Fruit fly (Drosophila melanogaster) whole organism, embryonic: Measurements from ENCODE around the gene CG10132.

Source experiments
- Antp ChIP-seq: fragments of 200-800 bp; sonication (Bioruptor generic); optimal IDR thresholded peaks from 3 replicates; lab custom pipeline; 2016; ENCODE audit warnings: missing biosample characterization, missing genetic modification characterization
- CG11504 ChIP-seq: fragments of 200-800 bp; sonication (Bioruptor generic); optimal IDR thresholded peaks from 3 replicates; lab custom pipeline; 2019; ENCODE audit warnings: missing biosample characterization, mild to moderate bottlenecking, missing genetic modification characterization, moderate library complexity
- CG11696 ChIP-seq: fragments of 200-800 bp; sonication (Bioruptor generic); IDR thresholded peaks from 2 replicates; pipeline ENCODE4 v1.3.6; 2022; ENCODE audit warnings: missing biosample characterization, missing genetic modification characterization
- CG12391 ChIP-seq: fragments of 200-800 bp; sonication (Bioruptor generic); optimal IDR thresholded peaks from 3 replicates; lab custom pipeline; 2018; ENCODE audit warnings: missing biosample characterization, mild to moderate bottlenecking, missing genetic modification characterization, moderate library complexity
- CG14050 ChIP-seq: fragments of 200-800 bp; sonication (Bioruptor generic); IDR thresholded peaks from 3 replicates; pipeline ENCODE4 v1.3.6; 2022; ENCODE audit warnings: missing biosample characterization, missing genetic modification characterization
- CG15011 ChIP-seq: fragments of 200-800 bp; sonication (Bioruptor generic); optimal IDR thresholded peaks from 3 replicates; lab custom pipeline; 2018; ENCODE audit warnings: missing biosample characterization, mild to moderate bottlenecking, missing genetic modification characterization
- CG1602 ChIP-seq: fragments of 200-800 bp; sonication (Bioruptor generic); optimal IDR thresholded peaks from 3 replicates; lab custom pipeline; 2016; ENCODE audit warnings: missing biosample characterization, missing genetic modification characterization
- CG2678 ChIP-seq: fragments of 200-800 bp; sonication (Bioruptor generic); optimal IDR thresholded peaks from 3 replicates; lab custom pipeline; 2019; ENCODE audit warnings: missing biosample characterization, mild to moderate bottlenecking, missing genetic modification characterization, moderate library complexity
- CG42726 ChIP-seq: fragments of 200-800 bp; sonication (Bioruptor generic); IDR thresholded peaks from 2 replicates; pipeline ENCODE4 v1.3.6; 2022; ENCODE audit warnings: missing biosample characterization, missing genetic modification characterization; ENCODE audit not compliant: partially characterized antibody
- CG4404 ChIP-seq: fragments of 200-800 bp; sonication (Bioruptor generic); IDR thresholded peaks from 2 replicates; pipeline ENCODE4 v1.3.6; 2022; ENCODE audit warnings: missing biosample characterization, missing genetic modification characterization
- CG8290 ChIP-seq, 3 experiments: fragments of 200-800 bp; sonication (Bioruptor generic); optimal IDR thresholded peaks; 2 replicates each; lab custom pipeline; 2016 to 2019; ENCODE audit warnings: missing biosample characterization in 3 of 3, missing genetic modification characterization in 3 of 3, mild to moderate bottlenecking in 2 of 3, moderate library complexity in 1 of 3
- CG8388 ChIP-seq: fragments of 200-800 bp; sonication (Bioruptor generic); optimal IDR thresholded peaks from 2 replicates; lab custom pipeline; 2019; ENCODE audit warnings: missing biosample characterization, mild to moderate bottlenecking, missing genetic modification characterization, moderate library complexity
- CG9437 ChIP-seq: fragments of 200-800 bp; sonication (Bioruptor generic); optimal IDR thresholded peaks from 2 replicates; lab custom pipeline; 2018; ENCODE audit warnings: missing biosample characterization, mild to moderate bottlenecking, missing genetic modification characterization
- Camta ChIP-seq: fragments of 200-800 bp; sonication (Bioruptor generic); optimal IDR thresholded peaks from 2 replicates; lab custom pipeline; 2016; ENCODE audit warnings: missing biosample characterization, missing genetic modification characterization
- Chrac-16 ChIP-seq: fragments of 200-800 bp; sonication (Bioruptor generic); optimal IDR thresholded peaks from 3 replicates; lab custom pipeline; 2016; ENCODE audit warnings: missing biosample characterization, missing genetic modification characterization
- D19A ChIP-seq: fragments of 200-800 bp; optimal IDR thresholded peaks from 3 replicates; lab custom pipeline; 2019; ENCODE audit warnings: missing biosample characterization, mild to moderate bottlenecking, missing genetic modification characterization, moderate library complexity
- D19B ChIP-seq: fragments of 200-800 bp; sonication (Bioruptor generic); optimal IDR thresholded peaks from 2 replicates; lab custom pipeline; 2017; ENCODE audit warnings: missing biosample characterization, mild to moderate bottlenecking, missing genetic modification characterization
- HHEX ChIP-seq: fragments of 200-800 bp; sonication (Bioruptor generic); optimal IDR thresholded peaks from 3 replicates; lab custom pipeline; 2017; ENCODE audit warnings: missing biosample characterization, mild to moderate bottlenecking, missing genetic modification characterization, missing genetic modification reagents
- Hand ChIP-seq: fragments of 200-800 bp; sonication (Bioruptor generic); optimal IDR thresholded peaks from 2 replicates; lab custom pipeline; 2017; ENCODE audit warnings: mild to moderate bottlenecking, missing biosample characterization, missing genetic modification reagents, missing genetic modification characterization
- Hey ChIP-seq: fragments of 200-800 bp; sonication (Bioruptor generic); optimal IDR thresholded peaks from 3 replicates; lab custom pipeline; 2018; ENCODE audit warnings: missing biosample characterization, mild to moderate bottlenecking, missing genetic modification characterization
- HmgZ ChIP-seq: fragments of 200-800 bp; sonication (Bioruptor generic); optimal IDR thresholded peaks from 2 replicates; lab custom pipeline; 2018; ENCODE audit warnings: missing biosample characterization, mild to moderate bottlenecking, missing genetic modification characterization
- Hr3 ChIP-seq: fragments of 200-800 bp; sonication (Bioruptor generic); optimal IDR thresholded peaks from 3 replicates; lab custom pipeline; 2016; ENCODE audit warnings: missing biosample characterization, missing genetic modification characterization
- Hr78 ChIP-seq, 2 experiments: fragments of 200-800 bp in 1 of 2; fragments of >200 bp in 1 of 2; sonication (Bioruptor generic) in 1 of 2; optimal IDR thresholded peaks; 2 replicates each; lab custom pipeline; 2017 to 2019; ENCODE audit warnings: missing biosample characterization in 2 of 2, missing genetic modification characterization in 2 of 2, mild to moderate bottlenecking in 1 of 2, moderate library complexity in 1 of 2
- Nf-YC ChIP-seq: fragments of 200-800 bp; optimal IDR thresholded peaks from 3 replicates; lab custom pipeline; 2019; ENCODE audit warnings: missing biosample characterization, mild to moderate bottlenecking, missing genetic modification characterization, moderate library complexity
- Oaz ChIP-seq: fragments of 200-800 bp; sonication (Bioruptor generic); IDR thresholded peaks from 2 replicates; pipeline ENCODE4 v1.3.6; 2022; ENCODE audit warnings: missing biosample characterization, missing genetic modification characterization
- Oli ChIP-seq: fragments of 200-800 bp; sonication (Bioruptor generic); optimal IDR thresholded peaks from 2 replicates; lab custom pipeline; 2018; ENCODE audit warnings: missing biosample characterization, mild to moderate bottlenecking, missing genetic modification characterization, moderate library complexity
- Taf1 ChIP-seq: fragments of 200-800 bp; sonication (Bioruptor generic); IDR thresholded peaks from 2 replicates; pipeline ENCODE4 v1.3.6; 2022; ENCODE audit warnings: missing biosample characterization, missing genetic modification characterization
- abd-A ChIP-seq: fragments of 200-800 bp; sonication (Bioruptor generic); optimal IDR thresholded peaks from 3 replicates; lab custom pipeline; 2019; ENCODE audit warnings: missing biosample characterization, mild to moderate bottlenecking, missing genetic modification characterization, moderate library complexity
- al ChIP-seq: fragments of 200-800 bp; sonication (Bioruptor generic); IDR thresholded peaks from 2 replicates; pipeline ENCODE4 v1.3.6; 2022; ENCODE audit warnings: missing biosample characterization, missing genetic modification characterization
- aop ChIP-seq: fragments of 200-800 bp; sonication (Bioruptor generic); IDR thresholded peaks from 2 replicates; pipeline ENCODE4 v1.3.6; 2022; ENCODE audit warnings: missing biosample characterization, missing genetic modification characterization
- ash1 ChIP-seq: fragments of 200-800 bp; sonication (Bioruptor generic); optimal IDR thresholded peaks from 2 replicates; lab custom pipeline; 2018; ENCODE audit warnings: missing biosample characterization, mild to moderate bottlenecking, missing genetic modification characterization
- bsh ChIP-seq, 2 experiments: fragments of 200-800 bp; sonication (Bioruptor generic); optimal IDR thresholded peaks; 2 replicates each; lab custom pipeline; 2017 to 2018; ENCODE audit warnings: mild to moderate bottlenecking in 2 of 2, missing biosample characterization in 2 of 2, missing genetic modification characterization in 2 of 2, moderate library complexity in 1 of 2
- btn ChIP-seq: fragments of 200-800 bp; sonication (Bioruptor generic); optimal IDR thresholded peaks from 2 replicates; lab custom pipeline; 2016; ENCODE audit warnings: missing biosample characterization, missing genetic modification characterization
- chif ChIP-seq, 2 experiments: fragments of 200-800 bp; sonication (Bioruptor generic); optimal IDR thresholded peaks; 3 replicates each; lab custom pipeline; 2016; ENCODE audit warnings: missing biosample characterization in 2 of 2, missing genetic modification characterization in 2 of 2
- fd96Cb ChIP-seq: fragments of 200-800 bp; sonication (Bioruptor generic); optimal IDR thresholded peaks from 2 replicates; lab custom pipeline; 2018; ENCODE audit warnings: missing biosample characterization, mild to moderate bottlenecking, missing genetic modification characterization, moderate library complexity
- gfzf ChIP-seq: fragments of 200-800 bp; sonication (Bioruptor generic); optimal IDR thresholded peaks from 2 replicates; lab custom pipeline; 2016; ENCODE audit warnings: missing biosample characterization, mild to moderate bottlenecking, missing genetic modification characterization, moderate library complexity
- hth ChIP-seq: fragments of >200 bp; optimal IDR thresholded peaks from 2 replicates; lab custom pipeline; 2017; ENCODE audit warnings: inconsistent platforms
- jigr1 ChIP-seq: fragments of 200-800 bp; sonication (Bioruptor generic); IDR thresholded peaks from 3 replicates; pipeline ENCODE4 v1.3.6; 2022; ENCODE audit warnings: missing biosample characterization, missing genetic modification characterization
- lbe ChIP-seq: fragments of 200-800 bp; sonication (Bioruptor generic); optimal IDR thresholded peaks from 2 replicates; lab custom pipeline; 2016; ENCODE audit warnings: missing biosample characterization, mild to moderate bottlenecking, missing genetic modification characterization
- lola ChIP-seq, 3 experiments: fragments of >200 bp in 2 of 3; fragments of 200-800 bp in 1 of 3; sonication (Bioruptor generic) in 1 of 3; optimal IDR thresholded peaks; 2 replicates each; lab custom pipeline; 2017 to 2019; ENCODE audit warnings: missing biosample characterization in 3 of 3, missing genetic modification characterization in 3 of 3, mild to moderate bottlenecking in 1 of 3, moderate library complexity in 1 of 3
- mirr ChIP-seq: fragments of 200-800 bp; sonication (Bioruptor generic); optimal IDR thresholded peaks from 3 replicates; lab custom pipeline; 2018; ENCODE audit warnings: missing biosample characterization, mild to moderate bottlenecking, missing genetic modification characterization
- p53 ChIP-seq: fragments of 200-800 bp; sonication (Bioruptor generic); optimal IDR thresholded peaks from 2 replicates; lab custom pipeline; 2016; ENCODE audit warnings: missing biosample characterization, missing genetic modification characterization
- pfk ChIP-seq: fragments of 200-800 bp; sonication (Bioruptor generic); optimal IDR thresholded peaks from 2 replicates; lab custom pipeline; 2018; ENCODE audit warnings: missing biosample characterization, mild to moderate bottlenecking, missing genetic modification characterization, moderate library complexity
- pho ChIP-seq: fragments of 200-800 bp; sonication (Bioruptor generic); optimal IDR thresholded peaks from 2 replicates; lab custom pipeline; 2016; ENCODE audit warnings: missing biosample characterization, missing genetic modification characterization
- sd ChIP-seq: fragments of 200-800 bp; sonication (Bioruptor generic); optimal IDR thresholded peaks from 3 replicates; lab custom pipeline; 2018; ENCODE audit warnings: missing biosample characterization, mild to moderate bottlenecking, missing genetic modification characterization, moderate library complexity
- sima ChIP-seq: fragments of 200-800 bp; sonication (Bioruptor generic); optimal IDR thresholded peaks from 2 replicates; lab custom pipeline; 2016; ENCODE audit warnings: missing biosample characterization, missing genetic modification characterization
- tna ChIP-seq: fragments of 200-800 bp; sonication (Bioruptor generic); IDR thresholded peaks from 2 replicates; pipeline ENCODE4 v1.3.6; 2022; ENCODE audit warnings: missing biosample characterization, missing genetic modification characterization; ENCODE audit not compliant: partially characterized antibody
- toy ChIP-seq: fragments of 200-800 bp; sonication (Bioruptor generic); IDR thresholded peaks from 2 replicates; pipeline ENCODE4 v1.3.6; 2022; ENCODE audit warnings: missing biosample characterization, missing genetic modification characterization
- trh ChIP-seq: fragments of 200-800 bp; sonication (Bioruptor generic); optimal IDR thresholded peaks from 2 replicates; lab custom pipeline; 2016; ENCODE audit warnings: missing biosample characterization, missing genetic modification characterization
- z ChIP-seq: fragments of 200-800 bp; sonication (Bioruptor generic); IDR thresholded peaks from 3 replicates; pipeline ENCODE4 v1.3.6; 2022; ENCODE audit warnings: missing biosample characterization, missing genetic modification characterization

The CG10132 gene

dm6 chr2L:19542268-19542773 is 23.7 kb downstream of the CG10132 start (continued):
- TF ChIP-seq Chrac-16 (GFP tag; lab: Kevin White, UChicago) = no peak
- no peak for TF ChIP-seq pho (GFP tag; lab: Kevin White, UChicago)
- peak; percentile 8 for TF ChIP-seq CG2678
- no peak for TF ChIP-seq Nf-YC
- no peak for TF ChIP-seq z (GFP tag; lab: Robert Waterston, UW)
- TF ChIP-seq trh (GFP tag; lab: Kevin White, UChicago) = no peak
- TF ChIP-seq jigr1 = no peak
- no peak for TF ChIP-seq sima (GFP tag; lab: Kevin White, UChicago)
- TF ChIP-seq Hr78 (GFP tag; optimal IDR thresholded peaks at IDR 0.05; lab: Kevin White, UChicago) = no peak
- no peak for TF ChIP-seq Camta (GFP tag; lab: Kevin White, UChicago)
- no peak for TF ChIP-seq fd96Cb (tag; lab: Kevin White, UChicago)
- no peak for TF ChIP-seq Oli (tag; lab: Kevin White, UChicago)
- no peak for TF ChIP-seq D19B
- peak; percentile 92 for TF ChIP-seq tna (GFP tag; lab: Robert Waterston, UW)
- no peak for TF ChIP-seq ash1 (GFP tag; lab: Kevin White, UChicago)
- TF ChIP-seq CG42726 = no peak
- TF ChIP-seq Hey = no peak
- TF ChIP-seq pfk (GFP tag; lab: Kevin White, UChicago) = no peak
- no peak for TF ChIP-seq lola (GFP tag; optimal IDR thresholded peaks at IDR 0.05; lab: Kevin White, UChicago)
- TF ChIP-seq btn (GFP tag; lab: Kevin White, UChicago) = no peak
- TF ChIP-seq p53 = no peak
- no peak for TF ChIP-seq Oaz (GFP tag; lab: Robert Waterston, UW)
- TF ChIP-seq D19A (tag; lab: Kevin White, UChicago) = no peak
- no peak for TF ChIP-seq CG8290 (GFP tag; optimal IDR thresholded peaks at IDR 0.05; lab: Kevin White, UChicago)
- peak in 1 of 2 experiments; percentile 48 for TF ChIP-seq CG8290 (tag; optimal IDR thresholded peaks at IDR 0.05; lab: Kevin White, UChicago)
- TF ChIP-seq HHEX = no peak
- no peak for TF ChIP-seq aop (GFP tag; lab: Robert Waterston, UW)
- no peak for TF ChIP-seq CG14050 (GFP tag; lab: Robert Waterston, UW)
- no peak for TF ChIP-seq Taf1 (GFP tag; lab: Robert Waterston, UW)
- TF ChIP-seq abd-A (tag; lab: Kevin White, UChicago) = peak; percentile 84
- TF ChIP-seq gfzf (GFP tag; lab: Kevin White, UChicago) = peak; percentile 45
- TF ChIP-seq sd (tag; lab: Kevin White, UChicago) = peak; percentile 50
- no peak for TF ChIP-seq CG8388 (GFP tag; lab: Kevin White, UChicago)
- TF ChIP-seq CG4404 (GFP tag; lab: Robert Waterston, UW) = no peak
- TF ChIP-seq CG11504 = peak; percentile 5
- no peak for TF ChIP-seq Hand (GFP tag; lab: Kevin White, UChicago)
- no peak for TF ChIP-seq CG9437 (GFP tag; lab: Kevin White, UChicago)
- TF ChIP-seq hth (lab: Kevin White, UChicago) = no peak
- no peak for TF ChIP-seq chif (GFP tag; optimal IDR thresholded peaks at IDR 0.05; lab: Kevin White, UChicago)
- TF ChIP-seq CG1602 (GFP tag; lab: Kevin White, UChicago) = no peak
- TF ChIP-seq CG12391 (tag; lab: Kevin White, UChicago) = no peak
- no peak for TF ChIP-seq lbe (GFP tag; lab: Kevin White, UChicago)
- no peak for TF ChIP-seq Hr3 (GFP tag; lab: Kevin White, UChicago)
- TF ChIP-seq al (GFP tag; lab: Robert Waterston, UW) = no peak
- TF ChIP-seq HmgZ (tag; lab: Kevin White, UChicago) = peak; percentile 71
- TF ChIP-seq CG11696 (GFP tag; lab: Robert Waterston, UW) = no peak
- no peak for TF ChIP-seq Antp (GFP tag; lab: Kevin White, UChicago)
- TF ChIP-seq toy (GFP tag; lab: Robert Waterston, UW) = no peak
- peak in 1 of 2 experiments; percentile 12 for TF ChIP-seq bsh (GFP tag; optimal IDR thresholded peaks at IDR 0.05; lab: Kevin White, UChicago)
- no peak for TF ChIP-seq CG15011 (GFP tag; lab: Kevin White, UChicago)
- TF ChIP-seq mirr (GFP tag; lab: Kevin White, UChicago) = no peak
